Fruit fly (Drosophila melanogaster) whole organism, embryonic: ENCODE results near the gene CG7781.

Source experiments
- Abd-B ChIP-seq: fragments of 200-800 bp; sonication (Bioruptor generic); optimal IDR thresholded peaks from 2 replicates; lab custom pipeline; 2018; ENCODE audit warnings: missing biosample characterization, mild to moderate bottlenecking, missing genetic modification characterization, moderate library complexity
- Ada2b ChIP-seq: fragments of 200-800 bp; sonication (Bioruptor generic); IDR thresholded peaks from 2 replicates; pipeline ENCODE4 v1.3.6; 2022; ENCODE audit warnings: missing biosample characterization, missing genetic modification characterization
- CG10267 ChIP-seq: fragments of 200-800 bp; sonication (Bioruptor generic); optimal IDR thresholded peaks from 2 replicates; lab custom pipeline; 2018; ENCODE audit warnings: missing biosample characterization, mild to moderate bottlenecking, missing genetic modification characterization, moderate library complexity
- CG10431 ChIP-seq: fragments of 200-800 bp; sonication (Bioruptor generic); optimal IDR thresholded peaks from 3 replicates; lab custom pipeline; 2018; ENCODE audit warnings: missing biosample characterization, mild to moderate bottlenecking, missing genetic modification characterization
- CG10543 ChIP-seq: fragments of 200-800 bp; sonication (Bioruptor generic); optimal IDR thresholded peaks from 3 replicates; lab custom pipeline; 2017; ENCODE audit warnings: missing biosample characterization, mild to moderate bottlenecking, missing genetic modification characterization, moderate library complexity
- CG12071 ChIP-seq: fragments of 200-800 bp; sonication (Bioruptor generic); optimal IDR thresholded peaks from 3 replicates; lab custom pipeline; 2018; ENCODE audit warnings: missing biosample characterization, mild to moderate bottlenecking, missing genetic modification characterization
- CG12104 ChIP-seq: fragments of 200-800 bp; sonication (Bioruptor generic); optimal IDR thresholded peaks from 3 replicates; lab custom pipeline; 2016; ENCODE audit warnings: missing biosample characterization, missing genetic modification characterization
- CG12659 ChIP-seq: fragments of 200-800 bp; sonication (Bioruptor generic); optimal IDR thresholded peaks from 3 replicates; lab custom pipeline; 2017; ENCODE audit warnings: mild to moderate bottlenecking, missing biosample characterization, missing genetic modification reagents, missing genetic modification characterization
- CG12942 ChIP-seq: fragments of 200-800 bp; sonication (Bioruptor generic); optimal IDR thresholded peaks from 3 replicates; lab custom pipeline; 2016; ENCODE audit warnings: missing biosample characterization, missing genetic modification characterization
- CG13424 ChIP-seq: fragments of 200-800 bp; sonication (Bioruptor generic); optimal IDR thresholded peaks from 2 replicates; lab custom pipeline; 2019; ENCODE audit warnings: missing biosample characterization, mild to moderate bottlenecking, missing genetic modification characterization, moderate library complexity
- CG16863 ChIP-seq: fragments of 200-800 bp; sonication (Bioruptor generic); optimal IDR thresholded peaks from 3 replicates; lab custom pipeline; 2016; ENCODE audit warnings: missing biosample characterization, missing genetic modification characterization
- CG2712 ChIP-seq: fragments of 200-800 bp; optimal IDR thresholded peaks from 3 replicates; lab custom pipeline; 2019; ENCODE audit warnings: missing biosample characterization, mild to moderate bottlenecking, missing genetic modification characterization, moderate library complexity
- CG2889 ChIP-seq: fragments of 200-800 bp; sonication (Bioruptor generic); IDR thresholded peaks from 3 replicates; pipeline ENCODE4 v1.3.6; 2022; ENCODE audit warnings: missing biosample characterization, missing genetic modification characterization
- CG31365 ChIP-seq: fragments of 200-800 bp; sonication (Bioruptor generic); optimal IDR thresholded peaks from 2 replicates; lab custom pipeline; 2018; ENCODE audit warnings: missing biosample characterization, mild to moderate bottlenecking, missing genetic modification characterization
- CG3163 ChIP-seq: fragments of 200-800 bp; sonication (Bioruptor generic); optimal IDR thresholded peaks from 3 replicates; lab custom pipeline; 2016; ENCODE audit warnings: missing biosample characterization, missing genetic modification characterization
- CG32772 ChIP-seq: fragments of 200-800 bp; sonication (Bioruptor generic); IDR thresholded peaks from 2 replicates; pipeline ENCODE4 v1.3.6; 2022; ENCODE audit warnings: missing biosample characterization, missing genetic modification characterization
- CG33557 ChIP-seq: fragments of 200-800 bp; sonication (Bioruptor generic); optimal IDR thresholded peaks from 2 replicates; lab custom pipeline; 2019; ENCODE audit warnings: missing biosample characterization, mild to moderate bottlenecking, missing genetic modification characterization, moderate library complexity
- CG43689 ChIP-seq: fragments of 200-800 bp; sonication (Bioruptor generic); IDR thresholded peaks from 2 replicates; pipeline ENCODE4 v1.3.6; 2022; ENCODE audit warnings: missing biosample characterization, missing genetic modification characterization
- CG7271 ChIP-seq: fragments of 200-800 bp; sonication (Bioruptor generic); optimal IDR thresholded peaks from 2 replicates; lab custom pipeline; 2018; ENCODE audit warnings: missing biosample characterization, mild to moderate bottlenecking, missing genetic modification characterization, moderate library complexity
- CG7745 ChIP-seq: fragments of 200-800 bp; sonication (Bioruptor generic); optimal IDR thresholded peaks from 2 replicates; lab custom pipeline; 2018; ENCODE audit warnings: missing biosample characterization, mild to moderate bottlenecking, missing genetic modification characterization, moderate library complexity
- CG9876 ChIP-seq: fragments of 200-800 bp; sonication (Bioruptor generic); optimal IDR thresholded peaks from 2 replicates; lab custom pipeline; 2016; ENCODE audit warnings: missing biosample characterization, missing genetic modification characterization
- Gsc ChIP-seq: fragments of 200-800 bp; sonication (Bioruptor generic); IDR thresholded peaks from 2 replicates; pipeline ENCODE4 v1.3.6; 2022; ENCODE audit warnings: missing biosample characterization, missing genetic modification characterization
- HLH4C ChIP-seq: fragments of 200-800 bp; sonication (Bioruptor generic); IDR thresholded peaks from 3 replicates; pipeline ENCODE4 v1.3.6; 2022; ENCODE audit warnings: missing biosample characterization, missing genetic modification characterization; ENCODE audit not compliant: partially characterized antibody
- Hey ChIP-seq: fragments of 200-800 bp; sonication (Bioruptor generic); optimal IDR thresholded peaks from 3 replicates; lab custom pipeline; 2018; ENCODE audit warnings: missing biosample characterization, mild to moderate bottlenecking, missing genetic modification characterization
- Hmx ChIP-seq: fragments of 200-800 bp; sonication (Bioruptor generic); optimal IDR thresholded peaks from 2 replicates; lab custom pipeline; 2016; ENCODE audit warnings: missing biosample characterization, missing genetic modification characterization
- Myb ChIP-seq: fragments of 200-800 bp; sonication (Bioruptor generic); optimal IDR thresholded peaks from 2 replicates; lab custom pipeline; 2016; ENCODE audit warnings: missing biosample characterization, missing genetic modification characterization
- Nf-YA ChIP-seq: fragments of 200-800 bp; sonication (Bioruptor generic); IDR thresholded peaks from 2 replicates; pipeline ENCODE4 v1.3.6; 2022; ENCODE audit warnings: missing biosample characterization, missing genetic modification characterization
- Taf1 ChIP-seq: fragments of 200-800 bp; sonication (Bioruptor generic); IDR thresholded peaks from 2 replicates; pipeline ENCODE4 v1.3.6; 2022; ENCODE audit warnings: missing biosample characterization, missing genetic modification characterization
- Usf ChIP-seq: fragments of 200-800 bp; sonication (Bioruptor generic); optimal IDR thresholded peaks from 2 replicates; lab custom pipeline; 2017; ENCODE audit warnings: missing genotype, missing biosample characterization, missing genetic modification characterization
- Vsx1 ChIP-seq: fragments of 200-800 bp; sonication (Bioruptor generic); optimal IDR thresholded peaks from 2 replicates; lab custom pipeline; 2017; ENCODE audit warnings: missing biosample characterization, mild to moderate bottlenecking, missing genetic modification characterization, missing genetic modification reagents
- abd-A ChIP-seq: fragments of 200-800 bp; sonication (Bioruptor generic); optimal IDR thresholded peaks from 3 replicates; lab custom pipeline; 2019; ENCODE audit warnings: missing biosample characterization, mild to moderate bottlenecking, missing genetic modification characterization, moderate library complexity
- ase ChIP-seq: fragments of 200-800 bp; sonication (Bioruptor generic); IDR thresholded peaks from 3 replicates; pipeline ENCODE4 v1.3.6; 2022; ENCODE audit warnings: missing biosample characterization, missing genetic modification characterization
- bbx ChIP-seq: fragments of 200-800 bp; sonication (Bioruptor generic); IDR thresholded peaks from 2 replicates; pipeline ENCODE4 v1.3.6; 2022; ENCODE audit warnings: missing biosample characterization, missing genetic modification characterization; ENCODE audit not compliant: partially characterized antibody
- chif ChIP-seq, 2 experiments: fragments of 200-800 bp; sonication (Bioruptor generic); optimal IDR thresholded peaks; 3 replicates each; lab custom pipeline; 2016; ENCODE audit warnings: missing biosample characterization in 2 of 2, missing genetic modification characterization in 2 of 2
- dan ChIP-seq: fragments of 200-800 bp; sonication (Bioruptor generic); IDR thresholded peaks from 2 replicates; pipeline ENCODE4 v1.3.6; 2022; ENCODE audit warnings: missing biosample characterization, missing genetic modification characterization
- dimm ChIP-seq: fragments of 200-800 bp; sonication (Bioruptor generic); IDR thresholded peaks from 2 replicates; pipeline ENCODE4 v1.3.6; 2022; ENCODE audit warnings: missing biosample characterization, missing genetic modification characterization
- dpn ChIP-seq, 2 experiments: fragments of 200-800 bp; sonication (Bioruptor generic); optimal IDR thresholded peaks; 3 replicates each; lab custom pipeline; 2016; ENCODE audit warnings: missing biosample characterization in 2 of 2, missing genetic modification characterization in 2 of 2
- en ChIP-seq: fragments of 200-800 bp; sonication (Bioruptor generic); optimal IDR thresholded peaks from 2 replicates; lab custom pipeline; 2016; ENCODE audit warnings: missing biosample characterization, missing genetic modification characterization
- fru ChIP-seq: fragments of >200 bp; optimal IDR thresholded peaks from 2 replicates; lab custom pipeline; 2017
- fu2 ChIP-seq: fragments of 200-800 bp; sonication (Bioruptor generic); optimal IDR thresholded peaks from 2 replicates; lab custom pipeline; 2016; ENCODE audit warnings: missing biosample characterization, missing genetic modification characterization
- ham ChIP-seq: fragments of 200-800 bp; sonication (Bioruptor generic); IDR thresholded peaks from 2 replicates; pipeline ENCODE4 v1.3.6; 2022; ENCODE audit warnings: missing biosample characterization, missing genetic modification characterization
- kah ChIP-seq: fragments of 200-800 bp; sonication (Bioruptor generic); optimal IDR thresholded peaks from 2 replicates; lab custom pipeline; 2018; ENCODE audit warnings: missing biosample characterization, mild to moderate bottlenecking, missing genetic modification characterization
- lola ChIP-seq, 3 experiments: fragments of >200 bp in 2 of 3; fragments of 200-800 bp in 1 of 3; sonication (Bioruptor generic) in 1 of 3; optimal IDR thresholded peaks; 2 replicates each; lab custom pipeline; 2017 to 2019; ENCODE audit warnings: missing biosample characterization in 3 of 3, missing genetic modification characterization in 3 of 3, mild to moderate bottlenecking in 1 of 3, moderate library complexity in 1 of 3
- luna ChIP-seq: fragments of 200-800 bp; sonication (Bioruptor generic); optimal IDR thresholded peaks from 2 replicates; lab custom pipeline; 2016; ENCODE audit warnings: missing biosample characterization, missing genetic modification characterization
- prd ChIP-seq, 3 experiments: fragments of >200 bp in 2 of 3; fragments of 200-800 bp in 1 of 3; sonication (Bioruptor generic) in 1 of 3; optimal IDR thresholded peaks in 2 of 3; IDR thresholded peaks in 1 of 3; 2 replicates in 2 of 3; 3 replicates in 1 of 3; pipeline versions ENCODE4 v1.3.6 to Lab custom; 2017 to 2022; ENCODE audit warnings: missing biosample characterization in 1 of 3, missing genetic modification characterization in 1 of 3
- shn ChIP-seq: fragments of 200-800 bp; sonication (Bioruptor generic); optimal IDR thresholded peaks from 3 replicates; lab custom pipeline; 2016; ENCODE audit warnings: missing biosample characterization, missing genetic modification characterization
- sna ChIP-seq: fragments of 200-800 bp; sonication (Bioruptor generic); IDR thresholded peaks from 2 replicates; pipeline ENCODE4 v1.3.6; 2022; ENCODE audit warnings: missing biosample characterization, missing genetic modification characterization; ENCODE audit not compliant: partially characterized antibody
- tin ChIP-seq: fragments of 200-800 bp; sonication (Bioruptor generic); optimal IDR thresholded peaks from 3 replicates; lab custom pipeline; 2016; ENCODE audit warnings: missing biosample characterization, missing genetic modification characterization
- usp ChIP-seq: fragments of >200 bp; optimal IDR thresholded peaks from 2 replicates; lab custom pipeline; 2017; ENCODE audit warnings: missing biosample characterization, missing genetic modification characterization

Gene CG7781

DNA sequence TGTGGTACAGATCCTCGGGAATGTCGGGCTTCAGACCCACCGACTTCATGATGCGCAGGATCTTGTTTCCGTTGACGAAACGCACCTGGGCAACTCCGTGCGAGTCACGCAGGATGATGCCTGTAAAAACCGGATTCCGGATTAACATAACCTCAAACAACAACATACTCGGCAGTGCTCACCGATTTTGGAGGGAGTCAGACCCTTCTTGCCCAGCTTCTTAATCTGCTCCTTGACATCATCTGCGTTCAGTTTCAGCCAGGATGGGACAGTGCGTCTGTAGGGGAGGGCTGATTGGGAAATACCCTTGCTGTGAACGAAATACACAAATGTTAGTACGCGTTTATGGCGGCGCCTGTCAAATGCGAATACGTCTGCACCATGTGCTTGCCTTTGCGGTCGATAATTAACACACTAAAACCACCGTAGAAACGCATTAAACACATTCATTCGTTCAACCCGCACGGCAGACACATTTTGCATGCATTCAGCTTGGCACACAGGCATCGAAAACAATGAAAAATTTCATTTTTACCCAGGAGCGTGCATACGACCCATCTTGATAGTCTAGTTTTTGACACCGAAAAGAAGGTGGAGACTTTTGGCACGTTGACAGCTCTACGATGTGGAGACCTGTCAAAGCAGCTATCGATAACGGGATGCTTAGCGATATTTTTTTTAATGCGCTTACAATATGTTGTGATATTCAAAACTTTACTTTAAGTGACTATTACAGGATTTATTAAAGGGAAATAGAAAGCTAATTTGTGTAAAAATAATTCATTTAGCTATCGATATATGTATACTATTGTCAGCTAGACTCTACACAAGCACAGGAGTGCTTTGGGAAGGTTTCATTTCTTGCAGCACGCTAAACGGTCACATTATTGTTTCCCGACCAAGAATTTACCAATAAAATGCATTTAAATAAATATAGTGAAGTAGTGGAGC, 39.1 kb upstream of the CG7781 start, which contains the start of the genes RpS13 and CSN8 (continued):
- TF ChIP-seq CG7271 (tag; lab: Kevin White, UChicago), result peak; percentile 17
- TF ChIP-seq CG12104, result no peak
- peak; percentile 23 for TF ChIP-seq CG31365 (tag; lab: Kevin White, UChicago)
- no peak for TF ChIP-seq dpn (GFP tag; optimal IDR thresholded peaks at IDR 0.05; lab: Kevin White, UChicago)
- no peak for TF ChIP-seq usp (GFP tag; lab: Kevin White, UChicago)
- TF ChIP-seq CG2889 (GFP tag; lab: Robert Waterston, UW), result no peak
- no peak for TF ChIP-seq Usf (GFP tag; lab: Kevin White, UChicago)
- TF ChIP-seq CG3163 (GFP tag; lab: Kevin White, UChicago), result no peak
- no peak for TF ChIP-seq CG12942 (GFP tag; lab: Kevin White, UChicago)
- TF ChIP-seq Ada2b (GFP tag; lab: Robert Waterston, UW), result no peak
- peak; percentile 46 for TF ChIP-seq Vsx1
- no peak for TF ChIP-seq CG12071 (GFP tag; lab: Kevin White, UChicago)
- no peak for TF ChIP-seq CG33557 (GFP tag; lab: Kevin White, UChicago)
- TF ChIP-seq CG2712, result peak; percentile 33
- TF ChIP-seq CG7745 (tag; lab: Kevin White, UChicago), result no peak
- no peak for TF ChIP-seq CG32772 (GFP tag; lab: Robert Waterston, UW)
- TF ChIP-seq luna (GFP tag; lab: Kevin White, UChicago), result no peak
- TF ChIP-seq shn (GFP tag; lab: Kevin White, UChicago), result no peak
- TF ChIP-seq prd (optimal IDR thresholded peaks at IDR 0.05; lab: Kevin White, UChicago), result no peak
- no peak for TF ChIP-seq prd (GFP tag; IDR thresholded peaks at IDR 0.05; lab: Robert Waterston, UW)
- TF ChIP-seq CG10267, result peak; percentile 63
- TF ChIP-seq bbx, result peak; percentile 91
- no peak for TF ChIP-seq kah
- TF ChIP-seq ham (GFP tag; lab: Robert Waterston, UW), result no peak
- no peak for TF ChIP-seq CG9876 (GFP tag; lab: Kevin White, UChicago)
- peak; percentile 92 for TF ChIP-seq HLH4C
- no peak for TF ChIP-seq dan (GFP tag; lab: Robert Waterston, UW)
- peak; percentile 29 for TF ChIP-seq Myb
- no peak for TF ChIP-seq tin (GFP tag; lab: Kevin White, UChicago)
- TF ChIP-seq CG13424 (tag; lab: Kevin White, UChicago), result peak; percentile 5
- no peak for TF ChIP-seq CG10431 (GFP tag; lab: Kevin White, UChicago)
- TF ChIP-seq Hmx (GFP tag; lab: Kevin White, UChicago), result no peak
- no peak for TF ChIP-seq fru (lab: Kevin White, UChicago)
- TF ChIP-seq Taf1 (GFP tag; lab: Robert Waterston, UW), result no peak
- no peak for TF ChIP-seq ase
- no peak for TF ChIP-seq CG16863 (GFP tag; lab: Kevin White, UChicago)
- no peak for TF ChIP-seq en (GFP tag; lab: Kevin White, UChicago)
- no peak for TF ChIP-seq CG10543 (GFP tag; lab: Kevin White, UChicago)
- no peak for TF ChIP-seq Nf-YA (GFP tag; lab: Robert Waterston, UW)
- peak; percentile 95 for TF ChIP-seq sna (GFP tag; lab: Robert Waterston, UW)
- no peak for TF ChIP-seq Abd-B (GFP tag; lab: Kevin White, UChicago)
- TF ChIP-seq abd-A (tag; lab: Kevin White, UChicago), result peak; percentile 35
- no peak for TF ChIP-seq dimm (GFP tag; lab: Robert Waterston, UW)
- no peak for TF ChIP-seq CG43689
- no peak for TF ChIP-seq chif (GFP tag; optimal IDR thresholded peaks at IDR 0.05; lab: Kevin White, UChicago)
- no peak for TF ChIP-seq Gsc (GFP tag; lab: Robert Waterston, UW)
- no peak for TF ChIP-seq Hey (tag; lab: Kevin White, UChicago)
- TF ChIP-seq lola (GFP tag; optimal IDR thresholded peaks at IDR 0.05; lab: Kevin White, UChicago), result peak in 1 of 3 experiments; percentile 6
- no peak for TF ChIP-seq fu2 (GFP tag; lab: Kevin White, UChicago)
- TF ChIP-seq CG12659 (GFP tag; lab: Kevin White, UChicago), result peak; percentile 75
